Fruit fly (Drosophila melanogaster) whole organism, embryonic: ENCODE data around the gene Atpalpha.

ENCODE experiments used
- Adf1 ChIP-seq: fragments of 200-800 bp; sonication (Bioruptor generic); IDR thresholded peaks from 2 replicates; pipeline ENCODE4 v1.3.6; 2022; ENCODE audit warnings: missing biosample characterization, missing genetic modification characterization
- Asciz ChIP-seq: fragments of 200-800 bp; sonication (Bioruptor generic); optimal IDR thresholded peaks from 2 replicates; lab custom pipeline; 2017; ENCODE audit warnings: missing biosample characterization, mild to moderate bottlenecking, missing genetic modification characterization, missing genetic modification reagents
- CG10209 ChIP-seq: fragments of 200-800 bp; sonication (Bioruptor generic); optimal IDR thresholded peaks from 3 replicates; lab custom pipeline; 2017; ENCODE audit warnings: missing biosample characterization, mild to moderate bottlenecking, missing genetic modification characterization, missing genetic modification reagents
- CG1024 ChIP-seq: fragments of 200-800 bp; sonication (Bioruptor generic); IDR thresholded peaks from 2 replicates; pipeline ENCODE4 v1.3.6; 2022; ENCODE audit warnings: missing biosample characterization, missing genetic modification characterization
- CG11085 ChIP-seq: fragments of 200-800 bp; sonication (Bioruptor generic); IDR thresholded peaks from 2 replicates; pipeline ENCODE4 v1.3.6; 2022; ENCODE audit warnings: missing biosample characterization, missing genetic modification characterization
- CG11093 ChIP-seq: fragments of 200-800 bp; sonication (Bioruptor generic); IDR thresholded peaks from 3 replicates; pipeline ENCODE4 v1.3.6; 2022; ENCODE audit warnings: missing biosample characterization, missing genetic modification characterization
- CG12659 ChIP-seq: fragments of 200-800 bp; sonication (Bioruptor generic); optimal IDR thresholded peaks from 3 replicates; lab custom pipeline; 2017; ENCODE audit warnings: mild to moderate bottlenecking, missing biosample characterization, missing genetic modification reagents, missing genetic modification characterization
- CG12942 ChIP-seq: fragments of 200-800 bp; sonication (Bioruptor generic); optimal IDR thresholded peaks from 3 replicates; lab custom pipeline; 2016; ENCODE audit warnings: missing biosample characterization, missing genetic modification characterization
- CG13287 ChIP-seq: fragments of 200-800 bp; sonication (Bioruptor generic); IDR thresholded peaks from 2 replicates; pipeline ENCODE4 v1.3.6; 2022; ENCODE audit warnings: missing biosample characterization, missing genetic modification characterization; ENCODE audit not compliant: partially characterized antibody
- CG13894 ChIP-seq: fragments of 200-800 bp; sonication (Bioruptor generic); optimal IDR thresholded peaks from 3 replicates; lab custom pipeline; 2018; ENCODE audit warnings: missing biosample characterization, mild to moderate bottlenecking, missing genetic modification characterization, moderate library complexity
- CG14860 ChIP-seq: fragments of 200-800 bp; sonication (Bioruptor generic); IDR thresholded peaks from 3 replicates; pipeline ENCODE4 v1.3.6; 2022; ENCODE audit warnings: missing biosample characterization, missing genetic modification characterization; ENCODE audit not compliant: partially characterized antibody
- CG17186 ChIP-seq: fragments of 200-800 bp; sonication (Bioruptor generic); optimal IDR thresholded peaks from 3 replicates; lab custom pipeline; 2017; ENCODE audit warnings: missing biosample characterization, missing genetic modification reagents, missing genetic modification characterization
- CG18011 ChIP-seq: fragments of 200-800 bp; sonication (Bioruptor generic); optimal IDR thresholded peaks from 2 replicates; lab custom pipeline; 2017; ENCODE audit warnings: missing biosample characterization, missing genetic modification characterization, mild to moderate bottlenecking, moderate library complexity, missing genotype
- CG2120 ChIP-seq: fragments of 200-800 bp; sonication (Bioruptor generic); optimal IDR thresholded peaks from 3 replicates; lab custom pipeline; 2016; ENCODE audit warnings: missing biosample characterization, missing genetic modification characterization
- CG6654 ChIP-seq: fragments of 200-800 bp; sonication (Bioruptor generic); optimal IDR thresholded peaks from 2 replicates; lab custom pipeline; 2017; ENCODE audit warnings: missing biosample characterization, mild to moderate bottlenecking, missing genetic modification characterization
- CG6689 ChIP-seq: fragments of 200-800 bp; sonication (Bioruptor generic); IDR thresholded peaks from 2 replicates; pipeline ENCODE4 v1.3.6; 2022; ENCODE audit warnings: missing biosample characterization, missing genetic modification characterization
- CG6765 ChIP-seq: fragments of 200-800 bp; sonication (Bioruptor generic); optimal IDR thresholded peaks from 3 replicates; lab custom pipeline; 2017; ENCODE audit warnings: missing biosample characterization, mild to moderate bottlenecking, missing genetic modification characterization
- Camta ChIP-seq: fragments of 200-800 bp; sonication (Bioruptor generic); optimal IDR thresholded peaks from 2 replicates; lab custom pipeline; 2016; ENCODE audit warnings: missing biosample characterization, missing genetic modification characterization
- Chrac-16 ChIP-seq: fragments of 200-800 bp; sonication (Bioruptor generic); optimal IDR thresholded peaks from 3 replicates; lab custom pipeline; 2016; ENCODE audit warnings: missing biosample characterization, missing genetic modification characterization
- CkIIα-i1 ChIP-seq: fragments of 200-800 bp; sonication (Bioruptor generic); IDR thresholded peaks from 2 replicates; pipeline ENCODE4 v1.3.6; 2022; ENCODE audit warnings: missing biosample characterization, missing genetic modification characterization
- Dbx ChIP-seq: fragments of 200-800 bp; sonication (Bioruptor generic); IDR thresholded peaks from 3 replicates; pipeline ENCODE4 v1.3.6; 2022; ENCODE audit warnings: missing biosample characterization, missing genetic modification characterization
- Dek ChIP-seq: fragments of 200-800 bp; sonication (Bioruptor generic); optimal IDR thresholded peaks from 3 replicates; lab custom pipeline; 2019; ENCODE audit warnings: missing biosample characterization, mild to moderate bottlenecking, missing genetic modification characterization, moderate library complexity
- HLH4C ChIP-seq: fragments of 200-800 bp; sonication (Bioruptor generic); IDR thresholded peaks from 3 replicates; pipeline ENCODE4 v1.3.6; 2022; ENCODE audit warnings: missing biosample characterization, missing genetic modification characterization; ENCODE audit not compliant: partially characterized antibody
- Hr51 ChIP-seq, 2 experiments: fragments of 200-800 bp; sonication (Bioruptor generic); optimal IDR thresholded peaks; 2 replicates in 1 of 2; 3 replicates in 1 of 2; lab custom pipeline; 2016 to 2018; ENCODE audit warnings: missing biosample characterization in 2 of 2, missing genetic modification characterization in 2 of 2, mild to moderate bottlenecking in 1 of 2, moderate library complexity in 1 of 2
- Oli ChIP-seq: fragments of 200-800 bp; sonication (Bioruptor generic); optimal IDR thresholded peaks from 2 replicates; lab custom pipeline; 2018; ENCODE audit warnings: missing biosample characterization, mild to moderate bottlenecking, missing genetic modification characterization, moderate library complexity
- Rfx ChIP-seq: fragments of 200-800 bp; sonication (Bioruptor generic); IDR thresholded peaks from 2 replicates; pipeline ENCODE4 v1.3.6; 2022; ENCODE audit warnings: missing biosample characterization, missing genetic modification characterization
- Sin3A ChIP-seq: fragments of >200 bp; optimal IDR thresholded peaks from 2 replicates; lab custom pipeline; 2018
- ab ChIP-seq: fragments of 200-800 bp; sonication (Bioruptor generic); optimal IDR thresholded peaks from 2 replicates; lab custom pipeline; 2016; ENCODE audit warnings: missing biosample characterization, missing genetic modification characterization
- aop ChIP-seq: fragments of 200-800 bp; sonication (Bioruptor generic); IDR thresholded peaks from 2 replicates; pipeline ENCODE4 v1.3.6; 2022; ENCODE audit warnings: missing biosample characterization, missing genetic modification characterization
- bowl ChIP-seq: fragments of 200-800 bp; sonication (Bioruptor generic); IDR thresholded peaks from 2 replicates; pipeline ENCODE4 v1.3.6; 2022; ENCODE audit warnings: missing biosample characterization, missing genetic modification characterization
- btn ChIP-seq: fragments of 200-800 bp; sonication (Bioruptor generic); optimal IDR thresholded peaks from 2 replicates; lab custom pipeline; 2016; ENCODE audit warnings: missing biosample characterization, missing genetic modification characterization
- chm ChIP-seq: fragments of 200-800 bp; sonication (Bioruptor generic); IDR thresholded peaks from 2 replicates; pipeline ENCODE4 v1.3.6; 2022; ENCODE audit warnings: missing biosample characterization, missing genetic modification characterization
- da ChIP-seq: fragments of 200-800 bp; sonication (Bioruptor generic); optimal IDR thresholded peaks from 2 replicates; lab custom pipeline; 2016; ENCODE audit warnings: missing biosample characterization, missing genetic modification characterization
- dan ChIP-seq: fragments of 200-800 bp; sonication (Bioruptor generic); IDR thresholded peaks from 2 replicates; pipeline ENCODE4 v1.3.6; 2022; ENCODE audit warnings: missing biosample characterization, missing genetic modification characterization
- exex ChIP-seq: fragments of 200-800 bp; sonication (Bioruptor generic); optimal IDR thresholded peaks from 4 replicates; lab custom pipeline; 2018; ENCODE audit warnings: missing biosample characterization, mild to moderate bottlenecking, missing genetic modification characterization, moderate library complexity
- fd64A ChIP-seq: fragments of 200-800 bp; sonication (Bioruptor generic); optimal IDR thresholded peaks from 3 replicates; lab custom pipeline; 2018; ENCODE audit warnings: missing biosample characterization, mild to moderate bottlenecking, missing genetic modification characterization
- gro ChIP-seq: fragments of 200-800 bp; sonication (Bioruptor generic); optimal IDR thresholded peaks from 2 replicates; lab custom pipeline; 2016; ENCODE audit warnings: missing biosample characterization, missing genetic modification characterization
- kay ChIP-seq: fragments of 200-800 bp; sonication (Bioruptor generic); optimal IDR thresholded peaks from 2 replicates; lab custom pipeline; 2016; ENCODE audit warnings: missing biosample characterization, missing genetic modification characterization
- prd ChIP-seq, 3 experiments: fragments of >200 bp in 2 of 3; fragments of 200-800 bp in 1 of 3; sonication (Bioruptor generic) in 1 of 3; optimal IDR thresholded peaks in 2 of 3; IDR thresholded peaks in 1 of 3; 2 replicates in 2 of 3; 3 replicates in 1 of 3; pipeline versions ENCODE4 v1.3.6 to Lab custom; 2017 to 2022; ENCODE audit warnings: missing biosample characterization in 1 of 3, missing genetic modification characterization in 1 of 3
- row ChIP-seq: fragments of 200-800 bp; sonication (Bioruptor generic); IDR thresholded peaks from 3 replicates; pipeline ENCODE4 v1.3.6; 2022; ENCODE audit warnings: missing biosample characterization, missing genetic modification characterization
- salm ChIP-seq: fragments of 200-800 bp; sonication (Bioruptor generic); optimal IDR thresholded peaks from 2 replicates; lab custom pipeline; 2018; ENCODE audit warnings: missing biosample characterization, mild to moderate bottlenecking, missing genetic modification characterization
- sens ChIP-seq: fragments of 200-800 bp; sonication (Bioruptor generic); peaks from one replicate; lab custom pipeline; 2016; ENCODE audit warnings: missing biosample characterization, missing genetic modification characterization
- sens-2 ChIP-seq: fragments of 200-800 bp; sonication (Bioruptor generic); IDR thresholded peaks from 2 replicates; pipeline ENCODE4 v1.3.6; 2022; ENCODE audit warnings: missing biosample characterization, missing genetic modification characterization
- shn ChIP-seq: fragments of 200-800 bp; sonication (Bioruptor generic); optimal IDR thresholded peaks from 3 replicates; lab custom pipeline; 2016; ENCODE audit warnings: missing biosample characterization, missing genetic modification characterization
- slbo ChIP-seq: fragments of 200-800 bp; sonication (Bioruptor generic); IDR thresholded peaks from 2 replicates; pipeline ENCODE4 v1.3.6; 2022; ENCODE audit warnings: missing biosample characterization, missing genetic modification characterization
- slou ChIP-seq: fragments of 200-800 bp; sonication (Bioruptor generic); optimal IDR thresholded peaks from 3 replicates; lab custom pipeline; 2016; ENCODE audit warnings: missing biosample characterization, missing genetic modification characterization
- sna ChIP-seq: fragments of 200-800 bp; sonication (Bioruptor generic); IDR thresholded peaks from 2 replicates; pipeline ENCODE4 v1.3.6; 2022; ENCODE audit warnings: missing biosample characterization, missing genetic modification characterization; ENCODE audit not compliant: partially characterized antibody
- sr ChIP-seq: fragments of 200-800 bp; sonication (Bioruptor generic); IDR thresholded peaks from 3 replicates; pipeline ENCODE4 v1.3.6; 2022; ENCODE audit warnings: missing biosample characterization, missing genetic modification characterization
- sug ChIP-seq: fragments of 200-800 bp; optimal IDR thresholded peaks from 2 replicates; lab custom pipeline; 2019; ENCODE audit warnings: missing biosample characterization, mild to moderate bottlenecking, missing genetic modification characterization, moderate library complexity
- tio ChIP-seq: fragments of 200-800 bp; sonication (Bioruptor generic); optimal IDR thresholded peaks from 2 replicates; lab custom pipeline; 2017; ENCODE audit warnings: missing biosample characterization, missing genetic modification characterization, inconsistent platforms
- zen ChIP-seq: fragments of 200-800 bp; sonication (Bioruptor generic); optimal IDR thresholded peaks from 3 replicates; lab custom pipeline; 2018; ENCODE audit warnings: missing biosample characterization, mild to moderate bottlenecking, missing genetic modification characterization, moderate library complexity

The Atpalpha gene

dm6 chr3R:20960881-20961518 lies 12.5 kb downstream of the Atpalpha start (continued):
- TF ChIP-seq da (no peak), CkIIα-i1 (GFP tag; lab: Robert Waterston, UW) (no peak), sr (no peak), fd64A (GFP tag; lab: Kevin White, UChicago) (no peak), gro (no peak), CG11093 (GFP tag; lab: Robert Waterston, UW) (no peak), Adf1 (GFP tag; lab: Robert Waterston, UW) (0 out of 2 replicates have a peak, but pooled peaks have one; percentile 5), zen (tag; lab: Kevin White, UChicago) (no peak), CG12659 (GFP tag; lab: Kevin White, UChicago) (no peak), CG6689 (GFP tag; lab: Robert Waterston, UW) (no peak), CG18011 (GFP tag; lab: Kevin White, UChicago) (no peak), btn (GFP tag; lab: Kevin White, UChicago) (no peak), CG17186 (GFP tag; lab: Kevin White, UChicago) (no peak), CG6765 (GFP tag; lab: Kevin White, UChicago) (no peak), salm (tag; lab: Kevin White, UChicago) (no peak), Asciz (no peak), aop (GFP tag; lab: Robert Waterston, UW) (no peak), chm (GFP tag; lab: Robert Waterston, UW) (no peak), Dbx (no peak), shn (GFP tag; lab: Kevin White, UChicago) (no peak), CG12942 (GFP tag; lab: Kevin White, UChicago) (no peak), row (no peak), CG10209 (GFP tag; lab: Kevin White, UChicago) (no peak), CG13894 (tag; lab: Kevin White, UChicago) (peak; percentile 75), HLH4C (GFP tag; lab: Robert Waterston, UW) (no peak), Chrac-16 (GFP tag; lab: Kevin White, UChicago) (no peak), CG6654 (no peak), CG13287 (GFP tag; lab: Robert Waterston, UW) (no peak; the same call in 1 of the 2 replicates), Camta (GFP tag; lab: Kevin White, UChicago) (no peak), slou (GFP tag; lab: Kevin White, UChicago) (no peak), Oli (no peak), CG14860 (no peak), ab (no peak), Hr51 (GFP tag; optimal IDR thresholded peaks at IDR 0.05; lab: Kevin White, UChicago) (no peak), bowl (no peak), dan (GFP tag; lab: Robert Waterston, UW) (no peak), exex (tag; lab: Kevin White, UChicago) (no peak), sens-2 (GFP tag; lab: Robert Waterston, UW) (no peak), sug (tag; lab: Kevin White, UChicago) (peak; percentile 18), Sin3A (lab: Kevin White, UChicago) (no peak), tio (GFP tag; lab: Kevin White, UChicago) (no peak), CG11085 (GFP tag; lab: Robert Waterston, UW) (no peak), sens (GFP tag; lab: Kevin White, UChicago) (peak; percentile 77), CG1024 (no peak), slbo (GFP tag; lab: Robert Waterston, UW) (peak; percentile 49), sna (GFP tag; lab: Robert Waterston, UW) (no peak), Rfx (GFP tag; lab: Robert Waterston, UW) (peak; percentile 36; the same call in 1 of the 2 replicates), Dek (tag; lab: Kevin White, UChicago) (no peak), kay (no peak), prd (optimal IDR thresholded peaks at IDR 0.05; lab: Kevin White, UChicago) (no peak), prd (GFP tag; IDR thresholded peaks at IDR 0.05; lab: Robert Waterston, UW) (no peak), CG2120 (peak; percentile 30)
